Worm (Caenorhabditis elegans) whole organism, late embryonic: ENCODE data around the gene ZK180.5.

ENCODE experiments used
- C38D4.7 ChIP-seq: fragments of 200-800 bp; sonication (Bioruptor generic); optimal IDR thresholded peaks from 2 replicates; lab custom pipeline; 2018; ENCODE audit warnings: mild to moderate bottlenecking, missing genetic modification characterization, moderate library complexity, missing compliant biosample characterization
- T23F11.4 ChIP-seq: fragments of 200-800 bp; sonication (Bioruptor generic); optimal IDR thresholded peaks from 2 replicates; lab custom pipeline; 2018; ENCODE audit warnings: mild to moderate bottlenecking, missing genetic modification characterization, missing compliant biosample characterization
- ceh-31 ChIP-seq: sonication (generic microtip); optimal IDR thresholded peaks from 2 replicates; lab custom pipeline; 2016; ENCODE audit warnings: missing genetic modification characterization, missing compliant biosample characterization
- elt-2 ChIP-seq: sonication (generic microtip); optimal IDR thresholded peaks from 2 replicates; lab custom pipeline; 2016; ENCODE audit warnings: missing genetic modification reagents, missing genetic modification characterization, missing compliant biosample characterization
- eyg-1 ChIP-seq: sonication (generic microtip); optimal IDR thresholded peaks from 2 replicates; lab custom pipeline; 2016; ENCODE audit warnings: missing genotype, missing genetic modification characterization, missing compliant biosample characterization
- fkh-10 ChIP-seq: fragments of 150-350 bp; optimal IDR thresholded peaks from 2 replicates; lab custom pipeline; 2014; ENCODE audit warnings: missing biosample characterization, missing genetic modification reagents, missing genetic modification characterization
- gmeb-2 ChIP-seq: sonication (generic microtip); optimal IDR thresholded peaks from 2 replicates; lab custom pipeline; 2016; ENCODE audit warnings: missing genetic modification characterization, inconsistent platforms, missing compliant biosample characterization
- hlh-30 ChIP-seq: sonication (generic microtip); optimal IDR thresholded peaks from 2 replicates; lab custom pipeline; 2017; ENCODE audit warnings: antibody characterized with exemption, missing genetic modification characterization, missing compliant biosample characterization; ENCODE audit not compliant: insufficient read depth
- hlh-6 ChIP-seq: sonication (generic microtip); optimal IDR thresholded peaks from 2 replicates; lab custom pipeline; 2016; ENCODE audit warnings: missing genotype, missing genetic modification characterization, missing compliant biosample characterization
- nhr-11 ChIP-seq: fragments of 150-350 bp; optimal IDR thresholded peaks from 2 replicates; lab custom pipeline; 2014; ENCODE audit warnings: missing biosample characterization, missing genetic modification characterization
- unc-86 ChIP-seq: sonication (generic microtip); optimal IDR thresholded peaks from 2 replicates; lab custom pipeline; 2016; ENCODE audit warnings: missing genetic modification characterization, missing compliant biosample characterization

ce11 chrIV:4484555-4484954 lies 32.4 kb downstream of the ZK180.5 start:
- TF ChIP-seq eyg-1 (tag; lab: Kevin White, UChicago) = no peak
- no peak for TF ChIP-seq nhr-11 (tag; lab: Kevin White, UChicago)
- TF ChIP-seq hlh-30 (tag; lab: Kevin White, UChicago) = no peak
- no peak for TF ChIP-seq hlh-6
- TF ChIP-seq elt-2 (tag; lab: Kevin White, UChicago) = no peak
- TF ChIP-seq unc-86 (tag; lab: Kevin White, UChicago) = no peak
- no peak for TF ChIP-seq T23F11.4 (GFP tag; lab: Kevin White, UChicago)
- TF ChIP-seq C38D4.7 (GFP tag; lab: Kevin White, UChicago) = no peak
- no peak for TF ChIP-seq fkh-10 (GFP tag; lab: Kevin White, UChicago)
- TF ChIP-seq ceh-31 (tag; lab: Kevin White, UChicago) = no peak
- no peak for TF ChIP-seq gmeb-2
